Worm (Caenorhabditis elegans) whole organism, L2 larva: ENCODE data around the gene cic-1.

Experiments
- elt-3 ChIP-seq: sonication (generic microtip); optimal IDR thresholded peaks from 2 replicates; lab custom pipeline; 2017; ENCODE audit warnings: missing biosample characterization, missing genetic modification characterization
- nhr-11 ChIP-seq: fragments of 150-350 bp; optimal IDR thresholded peaks from 2 replicates; lab custom pipeline; 2014; ENCODE audit warnings: missing biosample characterization, missing genetic modification characterization
- nhr-23 ChIP-seq: fragments of 150-350 bp; optimal IDR thresholded peaks from 2 replicates; lab custom pipeline; 2014; ENCODE audit warnings: missing biosample characterization, missing genetic modification reagents, missing genetic modification characterization
- nhr-25 ChIP-seq: fragments of 150-350 bp; sonication (generic microtip); optimal IDR thresholded peaks from 3 replicates; lab custom pipeline; 2014; ENCODE audit warnings: missing biosample characterization, missing genetic modification characterization
- sem-4 ChIP-seq: fragments of 150-350 bp; optimal IDR thresholded peaks from 2 replicates; lab custom pipeline; 2014; ENCODE audit warnings: missing biosample characterization, missing genetic modification reagents, missing genetic modification characterization
- skn-1 ChIP-seq: sonication (generic microtip); optimal IDR thresholded peaks from 2 replicates; lab custom pipeline; 2017; ENCODE audit warnings: missing biosample characterization, missing genetic modification characterization
- unc-62 ChIP-seq: fragments of 150-350 bp; optimal IDR thresholded peaks from 2 replicates; lab custom pipeline; 2014; ENCODE audit warnings: missing biosample characterization, missing genetic modification reagents, missing genetic modification characterization
- zag-1 ChIP-seq: fragments of 150-350 bp; optimal IDR thresholded peaks from 2 replicates; lab custom pipeline; 2014; ENCODE audit warnings: missing biosample characterization, missing genetic modification characterization

DNA sequence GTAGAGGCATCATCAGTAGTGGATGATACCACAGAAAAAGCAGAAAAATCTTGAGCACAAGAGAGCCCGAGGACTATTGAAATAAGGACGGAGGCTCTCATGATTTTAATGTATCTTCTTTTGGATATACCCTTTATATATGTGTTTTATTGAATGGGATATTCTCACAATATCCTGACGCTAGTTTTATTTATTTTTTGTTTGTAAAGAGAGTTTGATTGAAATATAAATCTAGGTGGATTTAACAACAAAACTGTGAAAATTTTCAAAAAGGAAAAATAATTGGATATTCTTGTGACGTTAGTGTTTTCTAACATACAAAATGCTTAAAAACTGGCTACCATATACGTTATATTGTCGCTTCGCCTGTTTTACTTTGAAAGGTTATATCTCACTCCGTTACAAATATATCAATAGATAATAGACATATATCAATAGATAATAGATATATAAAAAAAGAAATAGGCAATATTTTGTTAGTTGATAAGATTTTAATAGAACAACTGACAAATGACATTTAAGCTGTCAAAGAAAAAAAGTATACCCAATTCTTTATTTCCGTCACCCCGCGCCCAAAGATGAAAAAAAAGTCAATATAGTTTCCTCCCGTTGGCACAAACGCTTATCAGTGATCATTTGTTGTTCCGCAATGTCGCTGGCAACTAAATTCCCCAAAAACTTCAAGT is 44.7 kb upstream of the cic-1 start, which contains the start of the genes E02H9.7 and klo-2:
- TF ChIP-seq unc-62 (no peak), sem-4 (tag; lab: Kevin White, UChicago) (no peak), nhr-23 (tag; lab: Kevin White, UChicago) (no peak), nhr-11 (tag; lab: Kevin White, UChicago) (no peak), elt-3 (tag; lab: Kevin White, UChicago) (no peak), skn-1 (tag; lab: Kevin White, UChicago) (no peak), zag-1 (tag; lab: Kevin White, UChicago) (no peak), nhr-25 (tag; lab: Kevin White, UChicago) (no peak)
